Worm (Caenorhabditis elegans) whole organism, L3 larva: Measurements from ENCODE around the gene C39E9.7.

ENCODE experiments used
- elt-3 ChIP-seq, 3 experiments: fragments of 150-350 bp in 1 of 3; sonication (generic microtip) in 2 of 3; optimal IDR thresholded peaks; 2 replicates in 2 of 3; 4 replicates in 1 of 3; lab custom pipeline; 2014 to 2017; ENCODE audit warnings: missing biosample characterization in 3 of 3, missing genetic modification characterization in 3 of 3
- nhr-28 ChIP-seq: fragments of 150-350 bp; optimal IDR thresholded peaks from 2 replicates; lab custom pipeline; 2014; ENCODE audit warnings: missing biosample characterization, missing genetic modification characterization
- nhr-77 ChIP-seq: fragments of 150-350 bp; optimal IDR thresholded peaks from 2 replicates; lab custom pipeline; 2014; ENCODE audit warnings: missing biosample characterization, missing genetic modification characterization
- unc-62 ChIP-seq: fragments of 150-350 bp; sonication (generic microtip); optimal IDR thresholded peaks from 4 replicates; lab custom pipeline; 2014; ENCODE audit warnings: missing biosample characterization, missing genetic modification reagents, missing genetic modification characterization
- zag-1 ChIP-seq: fragments of 150-350 bp; optimal IDR thresholded peaks from 2 replicates; lab custom pipeline; 2014; ENCODE audit warnings: missing biosample characterization, missing genetic modification characterization

DNA sequence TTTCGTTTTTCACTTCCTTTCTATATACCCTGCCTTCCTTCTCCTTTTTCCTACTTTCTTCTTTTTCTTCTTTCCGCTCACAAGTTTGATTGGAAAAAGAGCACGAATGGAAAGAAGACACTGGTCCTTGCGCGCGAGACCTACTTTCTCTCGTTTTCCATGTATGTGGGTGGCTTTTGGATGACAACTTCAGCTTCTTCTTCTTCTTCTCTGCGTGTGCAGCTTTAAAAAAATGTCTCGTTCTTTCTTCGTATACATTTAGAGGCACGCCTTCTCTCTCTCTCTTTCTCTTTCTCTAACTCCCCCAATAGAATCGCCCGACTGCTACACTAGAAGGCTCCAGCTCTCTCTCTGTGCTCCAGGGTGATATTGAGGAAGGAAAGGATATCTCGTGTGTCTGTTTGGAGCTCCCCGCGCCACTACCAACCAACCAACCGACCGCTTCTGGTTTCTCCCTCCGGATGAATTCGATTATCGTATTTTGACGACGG lies 50.6 kb downstream of the C39E9.7 start:
- TF ChIP-seq zag-1 (tag; lab: Kevin White, UChicago) (no peak), nhr-77 (tag; lab: Kevin White, UChicago) (no peak), nhr-28 (no peak), unc-62 (GFP tag; lab: Kevin White, UChicago) (no peak), elt-3 (tag; optimal IDR thresholded peaks at IDR 0.05; lab: Kevin White, UChicago) (no peak)
